Worm (Caenorhabditis elegans) whole organism, L1 larva: Measurements from ENCODE around the gene rbm-42.

Source experiments
- F16B12.6 ChIP-seq: fragments of 150-350 bp; optimal IDR thresholded peaks from 2 replicates; lab custom pipeline; 2014; ENCODE audit warnings: missing biosample characterization, missing genetic modification characterization
- ceh-63 ChIP-seq: fragments of 200-800 bp; sonication (Bioruptor generic); optimal IDR thresholded peaks from 2 replicates; lab custom pipeline; 2018; ENCODE audit warnings: mild to moderate bottlenecking, missing genetic modification characterization, missing compliant biosample characterization
- ceh-8 ChIP-seq: fragments of 200-800 bp; sonication (Bioruptor generic); optimal IDR thresholded peaks from 2 replicates; lab custom pipeline; 2018; ENCODE audit warnings: mild to moderate bottlenecking, missing genetic modification characterization, moderate library complexity, missing compliant biosample characterization
- ceh-90 ChIP-seq: sonication (generic microtip); optimal IDR thresholded peaks from 2 replicates; lab custom pipeline; 2016; ENCODE audit warnings: missing genetic modification characterization, missing compliant biosample characterization
- ces-1 ChIP-seq: fragments of 150-350 bp; optimal IDR thresholded peaks from 2 replicates; lab custom pipeline; 2014; ENCODE audit warnings: missing biosample characterization, missing genetic modification reagents, missing genetic modification characterization
- efl-1 ChIP-seq, 4 experiments: fragments of 150-350 bp; optimal IDR thresholded peaks in 3 of 4; peaks in 1 of 4; 1 replicate in 1 of 4; 2 replicates in 3 of 4; lab custom pipeline; 2014; ENCODE audit warnings: missing biosample characterization in 2 of 4, missing genetic modification characterization in 2 of 4, missing genetic modification reagents in 2 of 4
- efl-3 ChIP-seq: fragments of 200-800 bp; sonication (Bioruptor generic); optimal IDR thresholded peaks from 2 replicates; lab custom pipeline; 2018; ENCODE audit warnings: mild to moderate bottlenecking, missing genetic modification characterization, missing compliant biosample characterization
- elt-2 ChIP-seq: sonication (generic microtip); optimal IDR thresholded peaks from 2 replicates; lab custom pipeline; 2016; ENCODE audit warnings: missing genetic modification characterization, mild to moderate bottlenecking, inconsistent platforms, missing compliant biosample characterization, missing genetic modification reagents
- elt-3 ChIP-seq, 6 experiments: fragments of 150-350 bp in 1 of 6; sonication (generic microtip); optimal IDR thresholded peaks; 2 replicates each; lab custom pipeline; 2017 to 2018; ENCODE audit warnings: missing biosample characterization in 6 of 6, missing genetic modification characterization in 6 of 6, inconsistent platforms in 1 of 6
- ets-5 ChIP-seq: fragments of 200-800 bp; sonication (Bioruptor generic); IDR thresholded peaks from 2 replicates; pipeline ENCODE4 v1.3.6; 2022; ENCODE audit warnings: missing genetic modification characterization, missing compliant biosample characterization
- fkh-4 ChIP-seq: sonication (generic microtip); optimal IDR thresholded peaks from 2 replicates; lab custom pipeline; 2016; ENCODE audit warnings: missing compliant biosample characterization, missing genetic modification characterization, borderline replicate concordance
- fkh-8 ChIP-seq: sonication (generic microtip); optimal IDR thresholded peaks from 2 replicates; lab custom pipeline; 2016; ENCODE audit warnings: mild to moderate bottlenecking, missing genetic modification characterization, missing compliant biosample characterization
- fos-1 ChIP-seq: fragments of 150-350 bp; optimal IDR thresholded peaks from 2 replicates; lab custom pipeline; 2014; ENCODE audit warnings: missing biosample characterization, missing genetic modification characterization
- hlh-17 ChIP-seq: fragments of 200-800 bp; sonication (Bioruptor generic); optimal IDR thresholded peaks from 2 replicates; lab custom pipeline; 2018; ENCODE audit warnings: missing genetic modification characterization, mild to moderate bottlenecking, missing compliant biosample characterization, moderate library complexity, borderline replicate concordance
- hlh-4 ChIP-seq: sonication (generic microtip); optimal IDR thresholded peaks from 2 replicates; lab custom pipeline; 2016; ENCODE audit warnings: mild to moderate bottlenecking, missing genetic modification characterization, missing compliant biosample characterization
- lin-14 ChIP-seq: fragments of 200-800 bp; sonication (Bioruptor generic); optimal IDR thresholded peaks from 2 replicates; lab custom pipeline; 2018; ENCODE audit warnings: mild to moderate bottlenecking, missing genetic modification characterization, moderate library complexity, missing compliant biosample characterization
- lin-15B ChIP-seq: fragments of 150-350 bp; sonication (generic microtip); optimal IDR thresholded peaks from 3 replicates; lab custom pipeline; 2014; ENCODE audit warnings: missing biosample characterization, missing genetic modification characterization
- lsy-2 ChIP-seq, 2 experiments: fragments of 150-350 bp; optimal IDR thresholded peaks; 2 replicates each; lab custom pipeline; 2014; ENCODE audit warnings: missing biosample characterization in 2 of 2, missing genetic modification characterization in 2 of 2
- mdl-1 ChIP-seq, 2 experiments: fragments of 150-350 bp; optimal IDR thresholded peaks; 2 replicates each; lab custom pipeline; 2014 to 2017; ENCODE audit warnings: missing biosample characterization in 2 of 2, missing genetic modification characterization in 2 of 2, inconsistent platforms in 1 of 2
- nhr-11 ChIP-seq: fragments of 150-350 bp; optimal IDR thresholded peaks from 2 replicates; lab custom pipeline; 2014; ENCODE audit warnings: missing biosample characterization, missing genetic modification characterization
- nhr-19 ChIP-seq: fragments of 200-800 bp; sonication (Bioruptor generic); conservative IDR thresholded peaks from 2 replicates; pipeline ENCODE4 v1.3.6; 2022; ENCODE audit warnings: missing genetic modification characterization, missing compliant biosample characterization
- nhr-20 ChIP-seq: sonication (generic microtip); optimal IDR thresholded peaks from 2 replicates; lab custom pipeline; 2016; ENCODE audit warnings: mild to moderate bottlenecking, missing genetic modification characterization, missing compliant biosample characterization
- nhr-47 ChIP-seq: sonication (generic microtip); optimal IDR thresholded peaks from 2 replicates; lab custom pipeline; 2016; ENCODE audit warnings: mild to moderate bottlenecking, missing genetic modification characterization, moderate library complexity, missing compliant biosample characterization
- nhr-71 ChIP-seq: sonication (generic microtip); optimal IDR thresholded peaks from 2 replicates; lab custom pipeline; 2016; ENCODE audit warnings: mild to moderate bottlenecking, missing genetic modification characterization, moderate library complexity, missing compliant biosample characterization
- nhr-77 ChIP-seq: fragments of 150-350 bp; optimal IDR thresholded peaks from 2 replicates; lab custom pipeline; 2014; ENCODE audit warnings: missing biosample characterization, missing genetic modification characterization
- nhr-85 ChIP-seq: sonication (generic microtip); peaks from one replicate; lab custom pipeline; 2016; ENCODE audit warnings: missing genetic modification characterization, inconsistent platforms, missing compliant biosample characterization
- nhr-90 ChIP-seq: sonication (generic microtip); optimal IDR thresholded peaks from 2 replicates; lab custom pipeline; 2016; ENCODE audit warnings: mild to moderate bottlenecking, missing genetic modification characterization, missing compliant biosample characterization; ENCODE audit not compliant: poor library complexity
- pag-3 ChIP-seq: sonication (generic microtip); optimal IDR thresholded peaks from 2 replicates; lab custom pipeline; 2017; ENCODE audit warnings: missing genetic modification characterization, mild to moderate bottlenecking, missing compliant biosample characterization, antibody characterized with exemption, borderline replicate concordance; ENCODE audit not compliant: insufficient read depth
- pqm-1 ChIP-seq: sonication (generic microtip); optimal IDR thresholded peaks from 3 replicates; lab custom pipeline; 2017; ENCODE audit warnings: missing biosample characterization, missing genetic modification characterization
- rnt-1 ChIP-seq: sonication (generic microtip); optimal IDR thresholded peaks from 2 replicates; lab custom pipeline; 2016; ENCODE audit warnings: mild to moderate bottlenecking, missing genetic modification characterization, moderate library complexity, missing compliant biosample characterization
- snpc-4 ChIP-seq: fragments of 150-350 bp; optimal IDR thresholded peaks from 2 replicates; lab custom pipeline; 2014; ENCODE audit warnings: missing biosample characterization, missing genetic modification characterization
- snu-23 ChIP-seq: sonication (generic microtip); optimal IDR thresholded peaks from 2 replicates; lab custom pipeline; 2016; ENCODE audit warnings: missing genetic modification characterization, missing compliant biosample characterization
- sox-4 ChIP-seq: sonication (generic microtip); optimal IDR thresholded peaks from 2 replicates; lab custom pipeline; 2016; ENCODE audit warnings: missing genetic modification characterization, missing compliant biosample characterization
- sup-37 ChIP-seq: fragments of 200-800 bp; sonication (Bioruptor generic); optimal IDR thresholded peaks from 2 replicates; lab custom pipeline; 2018; ENCODE audit warnings: mild to moderate bottlenecking, missing genetic modification characterization, missing compliant biosample characterization
- tbx-2 ChIP-seq: sonication (generic microtip); optimal IDR thresholded peaks from 2 replicates; lab custom pipeline; 2016; ENCODE audit warnings: missing genetic modification characterization, missing compliant biosample characterization
- unc-62 ChIP-seq: fragments of 150-350 bp; optimal IDR thresholded peaks from 2 replicates; lab custom pipeline; 2014; ENCODE audit warnings: missing biosample characterization, missing genetic modification reagents, missing genetic modification characterization
- unc-98 ChIP-seq: fragments of 200-800 bp; sonication (Bioruptor generic); IDR thresholded peaks from 2 replicates; pipeline ENCODE4 v1.3.6; 2022; ENCODE audit warnings: missing genetic modification characterization, missing compliant biosample characterization
- xbp-1 ChIP-seq: sonication (generic microtip); optimal IDR thresholded peaks from 2 replicates; lab custom pipeline; 2016; ENCODE audit warnings: missing genetic modification characterization, missing compliant biosample characterization

Gene rbm-42

DNA sequence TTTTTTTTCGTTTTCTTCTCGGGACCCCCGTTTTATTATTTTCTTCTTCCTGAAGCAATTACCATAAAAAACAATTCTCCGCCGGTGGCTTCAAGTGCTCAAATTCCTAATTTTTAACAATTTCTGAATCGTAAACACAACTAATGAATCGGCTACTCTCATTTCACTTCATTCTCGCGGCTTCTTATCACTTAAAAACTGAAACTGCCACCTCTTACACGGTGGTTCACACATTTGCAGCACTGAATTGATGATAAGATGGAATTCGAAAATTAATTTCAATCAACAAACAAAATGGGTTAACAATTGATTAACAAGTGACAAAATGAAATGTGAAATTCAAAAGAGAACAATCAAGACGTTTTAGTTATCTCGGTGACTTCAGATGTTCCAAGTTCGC, 15.9 kb downstream of the rbm-42 start:
- no peak for TF ChIP-seq elt-3 (tag; optimal IDR thresholded peaks at IDR 0.05; lab: Kevin White, UChicago)
- TF ChIP-seq hlh-4 (tag; lab: Kevin White, UChicago): no peak
- no peak for TF ChIP-seq efl-1 (optimal IDR thresholded peaks at IDR 0.05; lab: Kevin White, UChicago)
- TF ChIP-seq efl-1 (GFP tag; optimal IDR thresholded peaks at IDR 0.05 in 1 of 2; lab: Kevin White, UChicago): peak in 1 of 2 experiments; percentile 59
- TF ChIP-seq fkh-8 (tag; lab: Kevin White, UChicago): no peak
- TF ChIP-seq mdl-1 (tag; optimal IDR thresholded peaks at IDR 0.05; lab: Kevin White, UChicago): no peak
- TF ChIP-seq nhr-90 (tag; lab: Kevin White, UChicago): no peak
- TF ChIP-seq pag-3 (tag; lab: Kevin White, UChicago): no peak
- TF ChIP-seq unc-98: no peak
- no peak for TF ChIP-seq fos-1 (tag; lab: Kevin White, UChicago)
- peak; percentile 19 for TF ChIP-seq tbx-2
- TF ChIP-seq nhr-85 (tag; lab: Kevin White, UChicago): peak; percentile 35
- TF ChIP-seq sox-4 (tag; lab: Kevin White, UChicago): no peak
- TF ChIP-seq nhr-77 (tag; lab: Kevin White, UChicago): no peak
- peak; percentile 13 for TF ChIP-seq elt-2

DNA sequence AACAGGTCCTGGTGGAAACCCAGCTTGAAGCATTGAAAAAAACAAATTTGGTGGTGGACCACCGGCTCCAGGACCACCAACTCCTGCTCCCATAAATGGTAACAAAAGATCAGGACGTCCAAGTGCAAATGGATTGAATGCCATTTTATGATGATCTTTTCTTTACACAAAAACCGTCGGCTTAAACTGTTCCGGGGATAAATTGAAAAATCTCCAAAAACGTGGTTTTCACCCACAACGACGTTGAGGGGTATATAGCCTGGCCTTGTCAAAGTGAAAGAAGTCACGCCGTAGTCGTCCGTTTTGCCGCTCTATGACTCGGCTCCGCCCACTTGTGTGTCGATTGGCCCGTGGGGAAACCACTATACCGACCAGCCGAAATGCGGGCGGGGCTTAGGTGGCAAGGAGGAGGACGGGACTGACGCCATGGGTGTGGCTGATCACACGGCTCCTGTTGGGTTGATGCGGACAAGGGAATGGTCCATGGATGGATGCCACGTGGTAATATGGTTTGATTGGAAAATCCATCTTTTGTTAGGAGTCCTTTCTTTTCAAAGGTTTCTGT, 16.9 kb downstream of the rbm-42 start, which contains the start of gene tbx-2:
tbx-2 (minus strand) TSS at position 264 of the 565 bp plus-strand sequence.
- no peak for TF ChIP-seq unc-62 (GFP tag; lab: Kevin White, UChicago)
- TF ChIP-seq nhr-19 (GFP tag; lab: Robert Waterston, UW): no peak
- no peak for TF ChIP-seq fkh-4 (tag; lab: Kevin White, UChicago)
- TF ChIP-seq fkh-8 (tag; lab: Kevin White, UChicago): no peak
- no peak for TF ChIP-seq ces-1
- TF ChIP-seq nhr-71 (tag; lab: Kevin White, UChicago): peak; percentile 37
- TF ChIP-seq ceh-63 (GFP tag; lab: Kevin White, UChicago): no peak
- TF ChIP-seq tbx-2: peak; percentile 99
- no peak for TF ChIP-seq efl-3 (GFP tag; lab: Kevin White, UChicago)
- peak; percentile 27 for TF ChIP-seq rnt-1 (tag; lab: Kevin White, UChicago)
- TF ChIP-seq unc-98: no peak
- no peak for TF ChIP-seq ets-5
- TF ChIP-seq hlh-17 (GFP tag; lab: Kevin White, UChicago): no peak
- peak; percentile 23 for TF ChIP-seq lin-14
- no peak for TF ChIP-seq ceh-8 (GFP tag; lab: Kevin White, UChicago)
- no peak for TF ChIP-seq ceh-90 (tag; lab: Kevin White, UChicago)
- TF ChIP-seq nhr-11 (tag; lab: Kevin White, UChicago): no peak
- no peak for TF ChIP-seq nhr-77 (tag; lab: Kevin White, UChicago)
- peak in 1 of 2 experiments; percentile 48 for TF ChIP-seq lsy-2 (tag; optimal IDR thresholded peaks at IDR 0.05; lab: Kevin White, UChicago)
- TF ChIP-seq xbp-1 (tag; lab: Kevin White, UChicago): no peak
- TF ChIP-seq nhr-20 (tag; lab: Kevin White, UChicago): peak; percentile 9
- no peak for TF ChIP-seq sup-37 (GFP tag; lab: Kevin White, UChicago)
- peak; percentile 19 for TF ChIP-seq snu-23
- TF ChIP-seq pqm-1: no peak
- TF ChIP-seq efl-1 (optimal IDR thresholded peaks at IDR 0.05; lab: Kevin White, UChicago): no peak
- peak in 1 of 2 experiments; percentile 90 for TF ChIP-seq efl-1 (GFP tag; optimal IDR thresholded peaks at IDR 0.05 in 1 of 2; lab: Kevin White, UChicago)
- no peak for TF ChIP-seq snpc-4
- TF ChIP-seq F16B12.6 (tag; lab: Kevin White, UChicago): no peak
- TF ChIP-seq nhr-85 (tag; lab: Kevin White, UChicago): peak; percentile 63
- TF ChIP-seq hlh-4 (tag; lab: Kevin White, UChicago): no peak
- TF ChIP-seq nhr-47 (tag; lab: Kevin White, UChicago): peak; percentile 13
- TF ChIP-seq mdl-1 (tag; optimal IDR thresholded peaks at IDR 0.05; lab: Kevin White, UChicago): peak in 1 of 2 experiments; percentile 9
- no peak for TF ChIP-seq lin-15B (tag; lab: Kevin White, UChicago)
- TF ChIP-seq elt-2: no peak
